Worm (Caenorhabditis elegans): Measurements from ENCODE around the gene srh-17.

srh-17 gene

ce11 chrV:14689060-14689750, 28.1 kb downstream of the srh-17 start, which contains the start of gene gasr-8 (continued):
- TF ChIP-seq sox-4 (tag; optimal IDR thresholded peaks at IDR 0.05) (peak; percentile 9), ceh-48 (tag; optimal IDR thresholded peaks at IDR 0.05) (peak; percentile 15), ceh-31 (tag; optimal IDR thresholded peaks at IDR 0.05) (no peak), unc-3 (GFP tag; conservative IDR thresholded peaks at IDR 0.05) (0 out of 2 replicates have a peak, but pooled peaks have one; percentile 18), unc-3 (tag; optimal IDR thresholded peaks at IDR 0.05) (no peak)

- TF ChIP-seq ceh-18 (tag; optimal IDR thresholded peaks at IDR 0.05) (peak; percentile 30), ceh-24 (tag; optimal IDR thresholded peaks at IDR 0.05) (no peak), C08G9.2 (tag; optimal IDR thresholded peaks at IDR 0.05) (no peak), unc-55 (GFP tag; optimal IDR thresholded peaks at IDR 0.05) (peak; percentile 44), lim-6 (tag; optimal IDR thresholded peaks at IDR 0.05) (no peak), ref-2 (tag; optimal IDR thresholded peaks at IDR 0.05) (no peak)
Measured at ce11 chrV:14695713-14696112, 34.6 kb downstream of the srh-17 start.

ce11 chrV:14696604-14697307, 35.7 kb downstream of the srh-17 start, which contains the start of gene unc-112:
TSS of gene unc-112 (minus strand) at chrV:14696654.
- TF ChIP-seq dve-1 (tag; optimal IDR thresholded peaks at IDR 0.05) (no peak), syd-9 (tag; optimal IDR thresholded peaks at IDR 0.05) (peak; percentile 80), fax-1 (tag; optimal IDR thresholded peaks at IDR 0.05) (peak; percentile 30), C38D4.7 (GFP tag; optimal IDR thresholded peaks at IDR 0.05) (peak; percentile 6), ceh-22 (tag; optimal IDR thresholded peaks at IDR 0.05) (no peak), pag-3 (tag; optimal IDR thresholded peaks at IDR 0.05; ENCODE audit: borderline replicate concordance) (no peak), fkh-10 (GFP tag; optimal IDR thresholded peaks at IDR 0.05) (no peak), ceh-19 (GFP tag; optimal IDR thresholded peaks at IDR 0.05) (peak; percentile 67), ceh-30 (tag; optimal IDR thresholded peaks at IDR 0.05) (peak; percentile 81), dmd-4 (tag; optimal IDR thresholded peaks at IDR 0.05; ENCODE audit: borderline replicate concordance) (peak; percentile 32), ama-1 (optimal IDR thresholded peaks at IDR 0.05) (no peak), ets-4 (tag; optimal IDR thresholded peaks at IDR 0.05) (peak; percentile 53), ceh-6 (GFP tag; optimal IDR thresholded peaks at IDR 0.05) (peak; percentile 20), pqm-1 (tag; optimal IDR thresholded peaks at IDR 0.05) (no peak), pros-1 (tag; optimal IDR thresholded peaks at IDR 0.05) (peak; percentile 32), K09A11.1 (tag; optimal IDR thresholded peaks at IDR 0.05; ENCODE audit: insufficient read depth) (peak; percentile 27), ceh-45 (GFP tag; IDR thresholded peaks at IDR 0.05) (no peak), ttx-3 (tag; optimal IDR thresholded peaks at IDR 0.05) (no peak), npax-4 (tag; optimal IDR thresholded peaks at IDR 0.05) (no peak), ceh-48 (tag; optimal IDR thresholded peaks at IDR 0.05) (peak; percentile 3), che-1 (tag; optimal IDR thresholded peaks at IDR 0.05) (peak; percentile 32), nfya-1 (tag; optimal IDR thresholded peaks at IDR 0.05) (peak; percentile 93), lim-6 (tag; optimal IDR thresholded peaks at IDR 0.05) (no peak), C08G9.2 (tag; optimal IDR thresholded peaks at IDR 0.05) (peak; percentile 74), ceh-2 (tag; optimal IDR thresholded peaks at IDR 0.05) (peak; percentile 68), tbx-7 (tag; optimal IDR thresholded peaks at IDR 0.05) (no peak), hlh-30 (tag; optimal IDR thresholded peaks at IDR 0.05; ENCODE audit: insufficient read depth) (peak; percentile 61), lin-11 (tag; optimal IDR thresholded peaks at IDR 0.05) (no peak), Y22D7AL.16 (tag; optimal IDR thresholded peaks at IDR 0.05) (no peak), ceh-31 (tag; optimal IDR thresholded peaks at IDR 0.05) (peak; percentile 91), T23F11.4 (GFP tag; optimal IDR thresholded peaks at IDR 0.05) (no peak), nhr-232 (tag; optimal IDR thresholded peaks at IDR 0.05) (no peak), hlh-13 (GFP tag; optimal IDR thresholded peaks at IDR 0.05) (no peak), zip-5 (tag; optimal IDR thresholded peaks at IDR 0.05) (no peak), elt-2 (tag; optimal IDR thresholded peaks at IDR 0.05) (no peak), unc-55 (GFP tag; optimal IDR thresholded peaks at IDR 0.05) (peak; percentile 96), sdc-2 (tag; optimal IDR thresholded peaks at IDR 0.05) (peak; percentile 67), elt-4 (tag; optimal IDR thresholded peaks at IDR 0.05) (no peak), ceh-34 (tag; optimal IDR thresholded peaks at IDR 0.05) (peak; percentile 93), ceh-14 (tag; optimal IDR thresholded peaks at IDR 0.05) (peak; percentile 51)

All from whole organism, late embryonic.